Fruit fly (Drosophila melanogaster) whole organism, embryonic: ENCODE measurements around the gene CG13239.
A peak's percentile ranks its signal among the peaks of the same experiment; 100 is the strongest.

ENCODE experiments used
- Atf3 ChIP-seq: fragments of 200-800 bp; sonication (Bioruptor generic); optimal IDR thresholded peaks from 3 replicates; lab custom pipeline; 2016; ENCODE audit warnings: missing biosample characterization, missing genetic modification characterization
- Bgb ChIP-seq: fragments of 200-800 bp; sonication (Bioruptor generic); IDR thresholded peaks from 2 replicates; pipeline ENCODE4 v1.3.6; 2022; ENCODE audit warnings: missing biosample characterization, missing genetic modification characterization; ENCODE audit not compliant: partially characterized antibody
- CG10654 ChIP-seq: fragments of 200-800 bp; sonication (Bioruptor generic); optimal IDR thresholded peaks from 2 replicates; lab custom pipeline; 2016; ENCODE audit warnings: missing biosample characterization, missing genetic modification characterization
- CG14860 ChIP-seq: fragments of 200-800 bp; sonication (Bioruptor generic); IDR thresholded peaks from 3 replicates; pipeline ENCODE4 v1.3.6; 2022; ENCODE audit warnings: missing biosample characterization, missing genetic modification characterization; ENCODE audit not compliant: partially characterized antibody
- CG15011 ChIP-seq: fragments of 200-800 bp; sonication (Bioruptor generic); optimal IDR thresholded peaks from 3 replicates; lab custom pipeline; 2018; ENCODE audit warnings: missing biosample characterization, mild to moderate bottlenecking, missing genetic modification characterization
- CG1529 ChIP-seq: fragments of 200-800 bp; sonication (Bioruptor generic); optimal IDR thresholded peaks from 3 replicates; lab custom pipeline; 2018; ENCODE audit warnings: missing biosample characterization, missing genetic modification characterization
- CG15696 ChIP-seq: fragments of 200-800 bp; sonication (Bioruptor generic); optimal IDR thresholded peaks from 2 replicates; lab custom pipeline; 2019; ENCODE audit warnings: missing biosample characterization, mild to moderate bottlenecking, missing genetic modification characterization, moderate library complexity
- CG17829 ChIP-seq: fragments of 200-800 bp; optimal IDR thresholded peaks from 2 replicates; lab custom pipeline; 2019; ENCODE audit warnings: missing biosample characterization, mild to moderate bottlenecking, missing genetic modification characterization, moderate library complexity
- CG18262 ChIP-seq: fragments of 200-800 bp; optimal IDR thresholded peaks from 3 replicates; lab custom pipeline; 2019; ENCODE audit warnings: missing biosample characterization, mild to moderate bottlenecking, missing genetic modification characterization, moderate library complexity
- CG2199 ChIP-seq: fragments of 200-800 bp; sonication (Bioruptor generic); IDR thresholded peaks from 3 replicates; pipeline ENCODE4 v1.3.6; 2022; ENCODE audit warnings: missing biosample characterization, missing genetic modification characterization
- CG31388 ChIP-seq: fragments of 200-800 bp; sonication (Bioruptor generic); optimal IDR thresholded peaks from 2 replicates; lab custom pipeline; 2016; ENCODE audit warnings: missing biosample characterization, missing genetic modification characterization
- CG3726 ChIP-seq: fragments of 200-800 bp; sonication (Bioruptor generic); IDR thresholded peaks from 3 replicates; pipeline ENCODE4, ENCODE4 v1.3.6; 2022; ENCODE audit warnings: missing biosample characterization, missing genetic modification characterization
- CG42726 ChIP-seq: fragments of 200-800 bp; sonication (Bioruptor generic); IDR thresholded peaks from 2 replicates; pipeline ENCODE4 v1.3.6; 2022; ENCODE audit warnings: missing biosample characterization, missing genetic modification characterization; ENCODE audit not compliant: partially characterized antibody
- CG4328 ChIP-seq: fragments of 200-800 bp; sonication (Bioruptor generic); optimal IDR thresholded peaks from 3 replicates; lab custom pipeline; 2017; ENCODE audit warnings: missing biosample characterization, missing genetic modification reagents, missing genetic modification characterization
- CG9797 ChIP-seq: fragments of 200-800 bp; sonication (Bioruptor generic); optimal IDR thresholded peaks from 3 replicates; lab custom pipeline; 2018; ENCODE audit warnings: missing biosample characterization, mild to moderate bottlenecking, missing genetic modification characterization
- HLH4C ChIP-seq: fragments of 200-800 bp; sonication (Bioruptor generic); IDR thresholded peaks from 3 replicates; pipeline ENCODE4 v1.3.6; 2022; ENCODE audit warnings: missing biosample characterization, missing genetic modification characterization; ENCODE audit not compliant: partially characterized antibody
- Hmr ChIP-seq: fragments of 200-800 bp; sonication (Bioruptor generic); optimal IDR thresholded peaks from 3 replicates; lab custom pipeline; 2017; ENCODE audit warnings: mild to moderate bottlenecking, missing biosample characterization, missing genetic modification reagents, missing genetic modification characterization
- Oaz ChIP-seq: fragments of 200-800 bp; sonication (Bioruptor generic); IDR thresholded peaks from 2 replicates; pipeline ENCODE4 v1.3.6; 2022; ENCODE audit warnings: missing biosample characterization, missing genetic modification characterization
- Oli ChIP-seq: fragments of 200-800 bp; sonication (Bioruptor generic); optimal IDR thresholded peaks from 2 replicates; lab custom pipeline; 2018; ENCODE audit warnings: missing biosample characterization, mild to moderate bottlenecking, missing genetic modification characterization, moderate library complexity
- Opbp ChIP-seq: fragments of 200-800 bp; sonication (Bioruptor generic); IDR thresholded peaks from 3 replicates; pipeline ENCODE4 v1.3.6; 2022; ENCODE audit warnings: missing biosample characterization, missing genetic modification characterization; ENCODE audit not compliant: partially characterized antibody
- PHDP ChIP-seq: fragments of 200-800 bp; sonication (Bioruptor generic); optimal IDR thresholded peaks from 3 replicates; lab custom pipeline; 2018; ENCODE audit warnings: missing biosample characterization, mild to moderate bottlenecking, missing genetic modification characterization, moderate library complexity
- Pdp1 ChIP-seq, 2 experiments: fragments of 200-800 bp; sonication (Bioruptor generic); optimal IDR thresholded peaks; 3 replicates each; lab custom pipeline; 2016; ENCODE audit warnings: missing biosample characterization in 2 of 2, missing genetic modification characterization in 2 of 2, mild to moderate bottlenecking in 1 of 2, moderate library complexity in 1 of 2
- al ChIP-seq: fragments of 200-800 bp; sonication (Bioruptor generic); IDR thresholded peaks from 2 replicates; pipeline ENCODE4 v1.3.6; 2022; ENCODE audit warnings: missing biosample characterization, missing genetic modification characterization
- bigmax ChIP-seq: fragments of 200-800 bp; sonication (Bioruptor generic); optimal IDR thresholded peaks from 2 replicates; lab custom pipeline; 2018; ENCODE audit warnings: missing biosample characterization, mild to moderate bottlenecking, missing genetic modification characterization
- gcm2 ChIP-seq: fragments of 200-800 bp; sonication (Bioruptor generic); optimal IDR thresholded peaks from 2 replicates; lab custom pipeline; 2016; ENCODE audit warnings: missing biosample characterization, missing genetic modification characterization
- gem ChIP-seq: fragments of 200-800 bp; sonication (Bioruptor generic); optimal IDR thresholded peaks from 2 replicates; lab custom pipeline; 2019; ENCODE audit warnings: missing biosample characterization, mild to moderate bottlenecking, missing genetic modification characterization, moderate library complexity
- onecut ChIP-seq: fragments of 200-800 bp; sonication (Bioruptor generic); IDR thresholded peaks from 2 replicates; pipeline ENCODE4 v1.3.6; 2022; ENCODE audit warnings: missing biosample characterization, missing genetic modification characterization
- pita ChIP-seq: fragments of 200-800 bp; sonication (Bioruptor generic); optimal IDR thresholded peaks from 2 replicates; lab custom pipeline; 2017; ENCODE audit warnings: missing biosample characterization, mild to moderate bottlenecking, missing genetic modification characterization
- sima ChIP-seq: fragments of 200-800 bp; sonication (Bioruptor generic); optimal IDR thresholded peaks from 2 replicates; lab custom pipeline; 2016; ENCODE audit warnings: missing biosample characterization, missing genetic modification characterization
- stc ChIP-seq: fragments of 200-800 bp; sonication (Bioruptor generic); IDR thresholded peaks from 2 replicates; pipeline ENCODE4 v1.3.6; 2022; ENCODE audit warnings: missing biosample characterization, missing genetic modification characterization
- tgo ChIP-seq: fragments of 200-800 bp; sonication (Bioruptor generic); IDR thresholded peaks from 3 replicates; pipeline ENCODE4 v1.3.6; 2022; ENCODE audit warnings: missing biosample characterization, missing genetic modification characterization
- ttk ChIP-seq: fragments of 200-800 bp; sonication (Bioruptor generic); IDR thresholded peaks from 2 replicates; pipeline ENCODE4 v2.1.2; 2022; ENCODE audit warnings: missing biosample characterization, missing genetic modification characterization
- zf30C ChIP-seq: fragments of 200-800 bp; sonication (Bioruptor generic); optimal IDR thresholded peaks from 3 replicates; lab custom pipeline; 2018; ENCODE audit warnings: missing biosample characterization, mild to moderate bottlenecking, missing genetic modification characterization

Gene CG13239

DNA sequence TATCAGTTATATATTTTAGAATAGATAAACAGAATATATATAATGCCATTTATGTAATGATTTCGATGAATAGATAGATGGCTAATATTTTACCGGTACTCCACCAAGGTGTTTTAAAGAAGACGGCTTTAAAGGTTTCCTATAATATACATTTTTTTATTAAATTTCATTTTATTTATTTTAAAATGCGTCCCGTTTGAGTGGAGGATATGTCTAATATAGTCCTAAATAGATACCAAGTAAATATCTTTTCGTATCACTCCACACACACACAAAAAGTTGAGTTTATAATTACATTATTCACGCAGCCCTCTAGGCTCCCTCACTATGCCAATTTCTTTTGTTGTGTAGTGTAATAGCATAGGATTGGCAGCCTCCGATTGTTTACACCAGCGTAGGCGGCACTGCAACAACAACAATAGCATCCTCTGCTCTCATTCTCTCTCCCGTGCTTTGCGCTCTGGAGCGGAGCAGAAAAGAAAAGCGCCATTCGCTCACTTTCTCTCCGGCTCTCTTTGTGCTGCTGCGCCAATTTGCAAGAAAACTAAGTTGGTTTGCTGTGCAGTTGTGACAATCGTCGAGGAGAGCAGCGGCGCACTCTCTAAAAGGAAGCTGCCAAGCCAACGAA is 49.4 kb downstream of the CG13239 start, which contains the start of gene CG12768 (continued):
- TF ChIP-seq Opbp (GFP tag; lab: Robert Waterston, UW) (no peak), Oaz (GFP tag; lab: Robert Waterston, UW) (no peak), CG2199 (GFP tag; lab: Robert Waterston, UW) (no peak), CG17829 (tag; lab: Kevin White, UChicago) (no peak), CG31388 (no peak), CG15696 (tag; lab: Kevin White, UChicago) (peak; percentile 4), stc (no peak), onecut (GFP tag; lab: Robert Waterston, UW) (no peak), gcm2 (GFP tag; lab: Kevin White, UChicago) (no peak), Oli (tag; lab: Kevin White, UChicago) (peak; percentile 52), CG1529 (GFP tag; lab: Kevin White, UChicago) (peak; percentile 30), CG9797 (no peak), gem (tag; lab: Kevin White, UChicago) (peak; percentile 61), CG3726 (GFP tag; lab: Robert Waterston, UW) (no peak), Atf3 (GFP tag; lab: Kevin White, UChicago) (no peak), tgo (no peak), sima (GFP tag; lab: Kevin White, UChicago) (no peak), bigmax (no peak), CG4328 (no peak), CG10654 (no peak), CG14860 (GFP tag; lab: Robert Waterston, UW) (no peak), zf30C (GFP tag; lab: Kevin White, UChicago) (no peak), pita (GFP tag; lab: Kevin White, UChicago) (no peak), CG18262 (tag; lab: Kevin White, UChicago) (peak; percentile 70), Bgb (GFP tag; lab: Robert Waterston, UW) (no peak), PHDP (tag; lab: Kevin White, UChicago) (no peak), HLH4C (GFP tag; lab: Robert Waterston, UW) (no peak), al (GFP tag; lab: Robert Waterston, UW) (no peak), ttk (GFP tag; lab: Robert Waterston, UW) (no peak), Pdp1 (GFP tag; optimal IDR thresholded peaks at IDR 0.05; lab: Kevin White, UChicago) (no peak), CG15011 (GFP tag; lab: Kevin White, UChicago) (no peak), CG42726 (GFP tag; lab: Robert Waterston, UW) (no peak), Hmr (peak; percentile 38)
